Worm (Caenorhabditis elegans) whole organism, L4 larva: Measurements from ENCODE around the gene shl-1.

Source experiments
- F26F4.8 ChIP-seq: fragments of 200-800 bp; sonication (Bioruptor generic); conservative IDR thresholded peaks from 2 replicates; pipeline ENCODE4 v1.3.6; 2022; ENCODE audit warnings: missing genetic modification characterization, missing compliant biosample characterization
- Y48G9A.11 ChIP-seq: fragments of 200-800 bp; sonication (Bioruptor generic); IDR thresholded peaks from 2 replicates; pipeline ENCODE4 v1.3.6; 2022; ENCODE audit warnings: missing genetic modification reagents, missing genetic modification characterization, missing compliant biosample characterization
- attf-4 ChIP-seq: sonication (generic microtip); optimal IDR thresholded peaks from 3 replicates; lab custom pipeline; 2017; ENCODE audit warnings: missing biosample characterization, missing genetic modification characterization
- ceh-62 ChIP-seq: sonication (generic microtip); optimal IDR thresholded peaks from 2 replicates; lab custom pipeline; 2017; ENCODE audit warnings: missing biosample characterization, missing genetic modification characterization
- daf-16 ChIP-seq, 3 experiments: sonication (generic microtip); optimal IDR thresholded peaks; 2 replicates each; lab custom pipeline; 2016 to 2017; ENCODE audit warnings: missing genetic modification characterization in 3 of 3, missing genetic modification reagents in 3 of 3, mild to moderate bottlenecking in 2 of 3, missing compliant biosample characterization in 2 of 3, missing biosample characterization in 1 of 3, moderate library complexity in 1 of 3
- daf-19 ChIP-seq: fragments of 200-800 bp; sonication (Bioruptor generic); conservative IDR thresholded peaks from 2 replicates; pipeline ENCODE4 v1.3.6; 2022; ENCODE audit warnings: missing genetic modification characterization, missing compliant biosample characterization
- dmd-6 ChIP-seq: fragments of 200-800 bp; sonication (Bioruptor generic); IDR thresholded peaks from 2 replicates; pipeline ENCODE4 v1.3.6; 2022; ENCODE audit warnings: missing genetic modification reagents, missing genetic modification characterization, missing compliant biosample characterization
- dve-1 ChIP-seq: sonication (generic microtip); optimal IDR thresholded peaks from 2 replicates; lab custom pipeline; 2017; ENCODE audit warnings: antibody characterized with exemption, mild to moderate bottlenecking, missing genetic modification characterization, missing compliant biosample characterization; ENCODE audit not compliant: insufficient read depth
- fkh-10 ChIP-seq: fragments of 150-350 bp; optimal IDR thresholded peaks from 2 replicates; lab custom pipeline; 2014; ENCODE audit warnings: missing biosample characterization, missing genetic modification reagents, missing genetic modification characterization
- fos-1 ChIP-seq: fragments of 150-350 bp; optimal IDR thresholded peaks from 2 replicates; lab custom pipeline; 2014; ENCODE audit warnings: missing biosample characterization, missing genetic modification characterization
- gei-8 ChIP-seq: fragments of 200-800 bp; sonication (Bioruptor generic); optimal IDR thresholded peaks from 2 replicates; lab custom pipeline; 2018; ENCODE audit warnings: mild to moderate bottlenecking, missing genetic modification characterization, missing compliant biosample characterization
- hif-1 ChIP-seq, 2 experiments: sonication (generic microtip); optimal IDR thresholded peaks; 2 replicates each; lab custom pipeline; 2016 to 2017; ENCODE audit warnings: missing compliant biosample characterization in 2 of 2, missing genetic modification characterization in 2 of 2, missing genetic modification reagents in 2 of 2, missing genotype in 2 of 2, mild to moderate bottlenecking in 1 of 2
- hlh-30 ChIP-seq: sonication (generic microtip); optimal IDR thresholded peaks from 2 replicates; lab custom pipeline; 2017; ENCODE audit warnings: antibody characterized with exemption, mild to moderate bottlenecking, missing genetic modification characterization, missing compliant biosample characterization; ENCODE audit not compliant: insufficient read depth
- hmg-1.1 ChIP-seq: fragments of 200-800 bp; sonication (Bioruptor generic); IDR thresholded peaks from 2 replicates; pipeline ENCODE4 v1.3.6; 2022; ENCODE audit warnings: missing genetic modification reagents, missing genetic modification characterization, missing compliant biosample characterization
- lin-13 ChIP-seq: fragments of 150-350 bp; optimal IDR thresholded peaks from 2 replicates; lab custom pipeline; 2014; ENCODE audit warnings: missing biosample characterization, missing genetic modification reagents, missing genetic modification characterization
- lin-15B ChIP-seq: fragments of 150-350 bp; sonication (generic microtip); optimal IDR thresholded peaks from 3 replicates; lab custom pipeline; 2014; ENCODE audit warnings: missing biosample characterization, missing genetic modification characterization
- lin-39 ChIP-seq: fragments of 150-350 bp; optimal IDR thresholded peaks from 2 replicates; lab custom pipeline; 2014; ENCODE audit warnings: missing biosample characterization, missing genetic modification reagents, missing genetic modification characterization
- lir-3 ChIP-seq: sonication (generic microtip); optimal IDR thresholded peaks from 2 replicates; lab custom pipeline; 2016; ENCODE audit warnings: mild to moderate bottlenecking, missing genetic modification characterization, missing compliant biosample characterization
- mdl-1 ChIP-seq, 2 experiments: fragments of 150-350 bp in 1 of 2; sonication (generic microtip) in 1 of 2; optimal IDR thresholded peaks; 2 replicates each; lab custom pipeline; 2014 to 2017; ENCODE audit warnings: missing biosample characterization in 2 of 2, missing genetic modification characterization in 2 of 2
- mdt-29 ChIP-seq: fragments of 200-800 bp; sonication (Bioruptor generic); IDR thresholded peaks from 2 replicates; pipeline ENCODE4 v1.3.6; 2022; ENCODE audit warnings: missing genetic modification reagents, missing genetic modification characterization, missing compliant biosample characterization
- mep-1 ChIP-seq: fragments of 150-350 bp; sonication (generic microtip); optimal IDR thresholded peaks from 3 replicates; lab custom pipeline; 2014; ENCODE audit warnings: missing biosample characterization, missing genetic modification characterization
- mes-2 ChIP-seq: sonication (generic microtip); optimal IDR thresholded peaks from 2 replicates; lab custom pipeline; 2016; ENCODE audit warnings: missing genotype, mild to moderate bottlenecking, missing genetic modification characterization, missing compliant biosample characterization; ENCODE audit not compliant: poor library complexity, severe bottlenecking
- mxl-2 ChIP-seq: fragments of 200-800 bp; sonication (Bioruptor generic); conservative IDR thresholded peaks from 2 replicates; pipeline ENCODE4 v1.3.6; 2022; ENCODE audit warnings: missing genetic modification reagents, missing genetic modification characterization, missing compliant biosample characterization
- mxl-3 ChIP-seq: fragments of 200-800 bp; sonication (Bioruptor generic); optimal IDR thresholded peaks from 2 replicates; lab custom pipeline; 2018; ENCODE audit warnings: mild to moderate bottlenecking, missing genetic modification characterization, missing compliant biosample characterization
- nhr-237 ChIP-seq: sonication (generic microtip); optimal IDR thresholded peaks from 2 replicates; lab custom pipeline; 2017; ENCODE audit warnings: missing biosample characterization, missing genetic modification characterization
- nhr-28 ChIP-seq: fragments of 150-350 bp; optimal IDR thresholded peaks from 2 replicates; lab custom pipeline; 2014; ENCODE audit warnings: missing biosample characterization, missing genetic modification characterization
- nhr-41 ChIP-seq: fragments of 200-800 bp; sonication (Bioruptor generic); IDR thresholded peaks from 2 replicates; pipeline ENCODE4 v1.3.6; 2022; ENCODE audit warnings: missing genetic modification reagents, missing genetic modification characterization, missing compliant biosample characterization
- nhr-42 ChIP-seq: fragments of 200-800 bp; sonication (Bioruptor generic); IDR thresholded peaks from 2 replicates; pipeline ENCODE4 v1.3.6; 2022; ENCODE audit warnings: missing genetic modification characterization, missing compliant biosample characterization
- nhr-6 ChIP-seq: fragments of 150-350 bp; optimal IDR thresholded peaks from 2 replicates; lab custom pipeline; 2014; ENCODE audit warnings: missing biosample characterization, missing genetic modification characterization
- nhr-76 ChIP-seq: fragments of 150-350 bp; optimal IDR thresholded peaks from 2 replicates; lab custom pipeline; 2014; ENCODE audit warnings: missing biosample characterization, missing genetic modification characterization
- pha-4 ChIP-seq, 2 experiments: fragments of 150-350 bp in 1 of 2; fragments of 200-800 bp in 1 of 2; sonication (Bioruptor generic) in 1 of 2; IDR thresholded peaks in 1 of 2; optimal IDR thresholded peaks in 1 of 2; 2 replicates each; pipeline versions ENCODE4 v1.3.6 to Lab custom; 2014 to 2022; ENCODE audit warnings: missing genetic modification characterization in 2 of 2, missing genetic modification reagents in 2 of 2, missing biosample characterization in 1 of 2, missing compliant biosample characterization in 1 of 2
- php-3 ChIP-seq: fragments of 200-800 bp; sonication (Bioruptor generic); IDR thresholded peaks from 2 replicates; pipeline ENCODE4 v1.3.6; 2022; ENCODE audit warnings: missing genetic modification reagents, missing genetic modification characterization, missing compliant biosample characterization
- saeg-2 ChIP-seq: fragments of 200-800 bp; sonication (Bioruptor generic); IDR thresholded peaks from 2 replicates; pipeline ENCODE4 v1.3.6; 2022; ENCODE audit warnings: missing genetic modification reagents, missing genetic modification characterization, missing compliant biosample characterization
- sdz-12 ChIP-seq: fragments of 200-800 bp; sonication (Bioruptor generic); optimal IDR thresholded peaks from 2 replicates; lab custom pipeline; 2018; ENCODE audit warnings: mild to moderate bottlenecking, missing genetic modification characterization, missing compliant biosample characterization
- skn-1 ChIP-seq: fragments of 150-350 bp; optimal IDR thresholded peaks from 2 replicates; lab custom pipeline; 2014; ENCODE audit warnings: missing biosample characterization, missing genetic modification characterization
- tra-1 ChIP-seq: fragments of 200-800 bp; sonication (Bioruptor generic); IDR thresholded peaks from 2 replicates; pipeline ENCODE4 v1.3.6; 2022; ENCODE audit warnings: missing genetic modification reagents, missing genetic modification characterization, missing compliant biosample characterization
- unc-130 ChIP-seq: sonication (generic microtip); optimal IDR thresholded peaks from 2 replicates; lab custom pipeline; 2016; ENCODE audit warnings: missing genetic modification reagents, missing genetic modification characterization, missing compliant biosample characterization
- unc-62 ChIP-seq, 3 experiments: fragments of 150-350 bp in 1 of 3; sonication (generic microtip); optimal IDR thresholded peaks in 2 of 3; peaks in 1 of 3; 1 replicate in 1 of 3; 2 replicates in 2 of 3; lab custom pipeline; 2014 to 2017; ENCODE audit warnings: missing biosample characterization in 3 of 3, missing genetic modification characterization in 3 of 3, missing genetic modification reagents in 3 of 3, missing genotype in 1 of 3
- zfp-2 ChIP-seq: sonication (generic microtip); optimal IDR thresholded peaks from 2 replicates; lab custom pipeline; 2016; ENCODE audit warnings: mild to moderate bottlenecking, missing genetic modification characterization, missing compliant biosample characterization
- zip-11 ChIP-seq: fragments of 200-800 bp; sonication (Bioruptor generic); IDR thresholded peaks from 2 replicates; pipeline ENCODE4 v1.3.6; 2022; ENCODE audit warnings: missing genetic modification characterization, missing compliant biosample characterization
- zip-2 ChIP-seq: fragments of 150-350 bp; optimal IDR thresholded peaks from 2 replicates; lab custom pipeline; 2014; ENCODE audit warnings: missing biosample characterization, missing genetic modification characterization
- ztf-11 ChIP-seq: fragments of 150-350 bp; optimal IDR thresholded peaks from 2 replicates; lab custom pipeline; 2014; ENCODE audit warnings: missing biosample characterization, missing genetic modification characterization

Gene shl-1

ce11 chrIV:6336748-6337147 lies 47.1 kb downstream of the shl-1 start (continued):
- peak; percentile 84 for TF ChIP-seq nhr-6
- TF ChIP-seq dve-1 (tag; lab: Kevin White, UChicago) = peak; percentile 99
- TF ChIP-seq ceh-62 (tag; lab: Kevin White, UChicago) = no peak
- no peak for TF ChIP-seq nhr-41 (GFP tag; lab: Robert Waterston, UW)
- no peak for TF ChIP-seq unc-130 (GFP tag; lab: Kevin White, UChicago)
- TF ChIP-seq zfp-2 = peak; percentile 82
- peak; percentile 46 for TF ChIP-seq skn-1 (tag; lab: Kevin White, UChicago)
- peak; percentile 14 for TF ChIP-seq fos-1 (tag; lab: Kevin White, UChicago)
- peak; percentile 99 for TF ChIP-seq dmd-6 (GFP tag; lab: Robert Waterston, UW)
- TF ChIP-seq ztf-11 (tag; lab: Kevin White, UChicago) = no peak
- peak; percentile 85 for TF ChIP-seq hmg-1.1
- peak; percentile 40 for TF ChIP-seq zip-2
- TF ChIP-seq fkh-10 = peak; percentile 31
- TF ChIP-seq nhr-76 = no peak
- TF ChIP-seq Y48G9A.11 (GFP tag; lab: Robert Waterston, UW) = no peak
- TF ChIP-seq sdz-12 = no peak
- TF ChIP-seq mxl-3 = peak; percentile 99
- TF ChIP-seq mxl-2 (GFP tag; lab: Robert Waterston, UW) = peak; percentile 75
- peak in 1 of 2 experiments; percentile 100 for TF ChIP-seq unc-62 (GFP tag; optimal IDR thresholded peaks at IDR 0.05 in 1 of 2; lab: Kevin White, UChicago)
- TF ChIP-seq unc-62 (tag; optimal IDR thresholded peaks at IDR 0.05; lab: Kevin White, UChicago) = peak; percentile 56
- TF ChIP-seq tra-1 (GFP tag; lab: Robert Waterston, UW) = peak; percentile 96
- TF ChIP-seq nhr-28 = peak; percentile 89
- peak; percentile 91 for TF ChIP-seq saeg-2 (GFP tag; lab: Robert Waterston, UW)
- no peak for TF ChIP-seq attf-4 (tag; lab: Kevin White, UChicago)
- TF ChIP-seq mdl-1 (tag; optimal IDR thresholded peaks at IDR 0.05; lab: Kevin White, UChicago) = peak; percentile 99
- TF ChIP-seq hif-1 (tag; optimal IDR thresholded peaks at IDR 0.05; lab: Kevin White, UChicago) = peak; percentile 81 to 95
- no peak for TF ChIP-seq lin-15B (tag; lab: Kevin White, UChicago)
- TF ChIP-seq mes-2 = peak; percentile 79
- no peak for TF ChIP-seq lin-39 (tag; lab: Kevin White, UChicago)
- peak; percentile 77; the same call in 1 of the 2 replicates for TF ChIP-seq pha-4 (GFP tag; IDR thresholded peaks at IDR 0.05; lab: Robert Waterston, UW)
- TF ChIP-seq pha-4 (tag; optimal IDR thresholded peaks at IDR 0.05; lab: Kevin White, UChicago) = no peak
- TF ChIP-seq php-3 = peak; percentile 90

DNA sequence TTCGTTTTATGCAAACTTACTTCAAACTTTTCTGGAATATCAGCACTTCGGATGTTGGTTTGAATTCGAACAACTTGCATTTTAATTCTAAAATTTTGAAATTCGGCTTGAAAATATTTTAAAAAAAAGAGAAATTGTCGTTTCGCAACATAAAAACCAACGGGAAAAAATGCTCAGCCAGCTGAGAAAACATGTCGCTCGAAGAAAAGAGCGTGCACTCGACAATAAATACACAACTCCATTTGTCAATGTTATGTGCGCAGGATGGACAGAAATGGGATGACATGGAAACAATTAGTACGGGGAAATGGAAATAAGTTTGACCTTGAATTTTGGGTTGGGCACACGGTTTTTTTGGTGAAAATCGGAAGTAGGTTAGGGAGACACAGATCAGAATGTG lies 48.0 kb downstream of the shl-1 start, which contains the start of gene mif-4:
mif-4 (minus strand) TSS at position 87 of the 400 bp plus-strand sequence.
- TF ChIP-seq nhr-41 (GFP tag; lab: Robert Waterston, UW) (no peak), pha-4 (GFP tag; IDR thresholded peaks at IDR 0.05; lab: Robert Waterston, UW) (no peak), pha-4 (tag; optimal IDR thresholded peaks at IDR 0.05; lab: Kevin White, UChicago) (peak; percentile 24), unc-62 (GFP tag; optimal IDR thresholded peaks at IDR 0.05 in 1 of 2; lab: Kevin White, UChicago) (peak in 1 of 2 experiments; percentile 43), unc-62 (tag; optimal IDR thresholded peaks at IDR 0.05; lab: Kevin White, UChicago) (no peak), mdl-1 (tag; optimal IDR thresholded peaks at IDR 0.05; lab: Kevin White, UChicago) (peak in 1 of 2 experiments; percentile 12), gei-8 (GFP tag; lab: Kevin White, UChicago) (no peak), Y48G9A.11 (GFP tag; lab: Robert Waterston, UW) (no peak)

- TF ChIP-seq fos-1 (tag; lab: Kevin White, UChicago) (no peak), sdz-12 (no peak), daf-19 (GFP tag; lab: Robert Waterston, UW) (no peak), php-3 (no peak), nhr-237 (tag; lab: Kevin White, UChicago) (no peak), unc-62 (GFP tag; optimal IDR thresholded peaks at IDR 0.05 in 1 of 2; lab: Kevin White, UChicago) (no peak), unc-62 (tag; optimal IDR thresholded peaks at IDR 0.05; lab: Kevin White, UChicago) (no peak)
Observed at ce11 chrIV:6333915-6334314, 50.0 kb downstream of the shl-1 start, which contains the start of gene blos-2. blos-2 (plus strand) TSS chrIV:6334215.

DNA sequence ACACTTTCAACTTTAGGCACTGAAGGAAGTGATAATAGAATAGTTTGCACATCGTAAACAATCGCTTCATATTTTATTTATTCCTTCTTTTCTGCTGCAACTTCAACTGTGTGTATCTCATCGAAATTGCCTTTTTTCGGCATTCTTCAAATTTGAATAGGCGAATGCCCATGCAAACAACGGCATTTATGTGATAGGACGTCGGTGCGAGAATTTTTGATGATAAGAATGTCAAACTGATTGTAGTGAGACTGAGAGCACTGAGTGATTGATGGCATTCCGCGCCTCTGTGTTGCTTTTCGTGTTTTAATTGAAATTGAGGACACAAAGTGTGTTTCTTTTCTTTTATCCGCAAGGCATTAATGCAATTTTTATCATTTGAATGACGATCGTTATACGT lies 53.1 kb downstream of the shl-1 start:
- TF ChIP-seq mxl-3 (peak; percentile 47), ceh-62 (tag; lab: Kevin White, UChicago) (no peak), F26F4.8 (GFP tag; lab: Robert Waterston, UW) (no peak), hlh-30 (tag; lab: Kevin White, UChicago) (no peak), Y48G9A.11 (GFP tag; lab: Robert Waterston, UW) (no peak), dve-1 (tag; lab: Kevin White, UChicago) (peak; percentile 55), dmd-6 (GFP tag; lab: Robert Waterston, UW) (peak; percentile 81), mdt-29 (GFP tag; lab: Robert Waterston, UW) (no peak), nhr-42 (GFP tag; lab: Robert Waterston, UW) (no peak), lir-3 (tag; lab: Kevin White, UChicago) (no peak), mes-2 (peak; percentile 7), mep-1 (tag; lab: Kevin White, UChicago) (no peak), daf-16 (GFP tag; optimal IDR thresholded peaks at IDR 0.05; lab: Kevin White, UChicago) (no peak), daf-16 (tag; optimal IDR thresholded peaks at IDR 0.05; lab: Kevin White, UChicago) (peak; percentile 64), zip-11 (GFP tag; lab: Robert Waterston, UW) (no peak), lin-13 (GFP tag; lab: Kevin White, UChicago) (peak; percentile 40)
